Worm (Caenorhabditis elegans): ENCODE measurements around the gene M01G5.1.

The M01G5.1 gene

ce11 chrIII:1540100-1540695 lies 44.0 kb downstream of the M01G5.1 start, which contains the start of the genes Y67D2.5 and cisd-3.2:
Gene Y67D2.5, minus strand, starts transcription at chrIII:1540244.
Gene cisd-3.2, plus strand, starts transcription at chrIII:1540493.
- TF ChIP-seq sea-1 (GFP tag; conservative IDR thresholded peaks at IDR 0.05) = no peak
- TF ChIP-seq hmg-4 (GFP tag; optimal IDR thresholded peaks at IDR 0.05) = no peak
- TF ChIP-seq ama-1 (optimal IDR thresholded peaks at IDR 0.05) = no peak
- no peak for TF ChIP-seq B0310.2 (tag; optimal IDR thresholded peaks at IDR 0.05)
- no peak for TF ChIP-seq ceh-13 (GFP tag; optimal IDR thresholded peaks at IDR 0.05)
- peak; percentile 44; the same call in 1 of the 2 replicates for TF ChIP-seq tbx-37 (GFP tag; conservative IDR thresholded peaks at IDR 0.05)
- no peak for TF ChIP-seq ceh-36 (tag; optimal IDR thresholded peaks at IDR 0.05)
- TF ChIP-seq flt-1 (GFP tag; IDR thresholded peaks at IDR 0.05) = no peak
- no peak for TF ChIP-seq F13C5.2 (tag; optimal IDR thresholded peaks at IDR 0.05)

DNA sequence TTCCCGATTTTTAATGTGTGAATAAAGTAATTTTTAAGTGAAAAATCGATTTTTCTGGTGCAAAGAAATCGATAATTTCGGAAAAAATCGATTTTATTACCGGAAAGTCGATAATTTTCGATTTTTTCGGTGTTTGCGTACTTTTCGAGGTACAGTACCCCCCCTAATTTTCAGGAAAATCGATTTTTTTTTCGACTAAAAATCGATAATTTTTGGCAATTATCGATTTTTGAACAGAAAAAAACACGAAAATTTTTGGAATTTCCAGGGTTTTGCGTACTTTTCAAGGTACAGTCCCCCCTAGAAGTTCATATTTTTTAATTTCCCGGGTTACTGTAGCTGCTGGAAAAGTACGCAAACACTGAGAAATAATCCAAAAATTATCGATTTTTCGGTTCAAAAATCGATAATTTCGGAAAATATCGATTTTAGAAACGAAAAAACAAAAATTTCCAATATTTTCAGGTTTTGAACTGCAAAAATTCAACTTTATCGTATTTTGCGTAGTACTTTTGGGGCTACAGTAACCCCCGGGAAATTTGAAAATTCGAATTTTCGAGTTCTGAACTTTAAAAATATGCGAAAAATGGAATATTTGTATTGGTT lies 47.3 kb downstream of the M01G5.1 start:
- no peak for TF ChIP-seq scrt-1 (GFP tag; IDR thresholded peaks at IDR 0.05)
- TF ChIP-seq pes-1 (GFP tag; IDR thresholded peaks at IDR 0.05) = no peak
- no peak for TF ChIP-seq hmbx-1 (tag; optimal IDR thresholded peaks at IDR 0.05)
- TF ChIP-seq ceh-13 (GFP tag; optimal IDR thresholded peaks at IDR 0.05) = no peak
- TF ChIP-seq aly-1 (tag; optimal IDR thresholded peaks at IDR 0.05) = no peak
- TF ChIP-seq hnd-1 (tag; optimal IDR thresholded peaks at IDR 0.05) = no peak
- no peak for TF ChIP-seq tbx-37 (GFP tag; conservative IDR thresholded peaks at IDR 0.05)
- no peak for TF ChIP-seq tra-4 (tag; optimal IDR thresholded peaks at IDR 0.05)

- no peak for TF ChIP-seq ceh-13 (GFP tag; optimal IDR thresholded peaks at IDR 0.05)
- no peak for TF ChIP-seq tbx-37 (GFP tag; conservative IDR thresholded peaks at IDR 0.05)
- TF ChIP-seq tra-4 (tag; optimal IDR thresholded peaks at IDR 0.05) = no peak
- no peak for TF ChIP-seq ceh-36 (tag; optimal IDR thresholded peaks at IDR 0.05)
- TF ChIP-seq sea-1 (GFP tag; conservative IDR thresholded peaks at IDR 0.05) = no peak
- TF ChIP-seq B0310.2 (tag; optimal IDR thresholded peaks at IDR 0.05) = no peak
- no peak for TF ChIP-seq hmbx-1 (tag; optimal IDR thresholded peaks at IDR 0.05)
- no peak for TF ChIP-seq F13C5.2 (tag; optimal IDR thresholded peaks at IDR 0.05)
- no peak for TF ChIP-seq hmg-4 (GFP tag; optimal IDR thresholded peaks at IDR 0.05)
- TF ChIP-seq scrt-1 (GFP tag; IDR thresholded peaks at IDR 0.05) = no peak
- TF ChIP-seq hnd-1 (tag; optimal IDR thresholded peaks at IDR 0.05) = no peak
- no peak for TF ChIP-seq tbx-11 (GFP tag; IDR thresholded peaks at IDR 0.05)
- TF ChIP-seq ets-7 (tag; optimal IDR thresholded peaks at IDR 0.05) = no peak
- no peak for TF ChIP-seq pes-1 (GFP tag; IDR thresholded peaks at IDR 0.05)
- no peak for TF ChIP-seq flt-1 (GFP tag; IDR thresholded peaks at IDR 0.05)
Observed at ce11 chrIII:1554347-1554746, 58.1 kb downstream of the M01G5.1 start, which contains the start of gene ddx-35. Gene ddx-35, minus strand, starts transcription at chrIII:1554447.

ce11 chrIII:1558441-1559159 lies 62.4 kb downstream of the M01G5.1 start, which contains the start of the genes eelo-1 and Y67D2.2:
Gene eelo-1, minus strand, starts transcription at chrIII:1558529.
Gene Y67D2.2, plus strand, starts transcription at chrIII:1558800.
- TF ChIP-seq flt-1 (GFP tag; IDR thresholded peaks at IDR 0.05) = no peak
- TF ChIP-seq B0310.2 (tag; optimal IDR thresholded peaks at IDR 0.05) = no peak
- no peak for TF ChIP-seq ceh-13 (GFP tag; optimal IDR thresholded peaks at IDR 0.05)
- no peak for TF ChIP-seq ama-1 (optimal IDR thresholded peaks at IDR 0.05)
- no peak for TF ChIP-seq ets-7 (tag; optimal IDR thresholded peaks at IDR 0.05)
- TF ChIP-seq tbx-11 (GFP tag; IDR thresholded peaks at IDR 0.05) = no peak
- TF ChIP-seq hmg-4 (GFP tag; optimal IDR thresholded peaks at IDR 0.05) = no peak
- TF ChIP-seq tbx-37 (GFP tag; conservative IDR thresholded peaks at IDR 0.05) = no peak
- no peak for TF ChIP-seq scrt-1 (GFP tag; IDR thresholded peaks at IDR 0.05)
- TF ChIP-seq tra-4 (tag; optimal IDR thresholded peaks at IDR 0.05) = no peak
- no peak for TF ChIP-seq sea-1 (GFP tag; conservative IDR thresholded peaks at IDR 0.05)
- TF ChIP-seq aly-1 (tag; optimal IDR thresholded peaks at IDR 0.05) = no peak
- no peak for TF ChIP-seq ceh-36 (tag; optimal IDR thresholded peaks at IDR 0.05)
- no peak for TF ChIP-seq pes-1 (GFP tag; IDR thresholded peaks at IDR 0.05)
- TF ChIP-seq hmbx-1 (tag; optimal IDR thresholded peaks at IDR 0.05) = no peak
- TF ChIP-seq hnd-1 (tag; optimal IDR thresholded peaks at IDR 0.05) = no peak
- no peak for TF ChIP-seq F13C5.2 (tag; optimal IDR thresholded peaks at IDR 0.05)
